Fruit fly (Drosophila melanogaster) whole organism, embryonic: ENCODE results near the gene CG18265.

ENCODE experiments used
- Asciz ChIP-seq: fragments of 200-800 bp; sonication (Bioruptor generic); optimal IDR thresholded peaks from 2 replicates; lab custom pipeline; 2017; ENCODE audit warnings: missing biosample characterization, mild to moderate bottlenecking, missing genetic modification characterization, missing genetic modification reagents
- B-H2 ChIP-seq: fragments of 200-800 bp; sonication (Bioruptor generic); optimal IDR thresholded peaks from 2 replicates; lab custom pipeline; 2018; ENCODE audit warnings: missing biosample characterization, mild to moderate bottlenecking, missing genetic modification characterization
- BEAF-32 ChIP-seq: fragments of 200-800 bp; sonication (Bioruptor generic); optimal IDR thresholded peaks from 3 replicates; lab custom pipeline; 2017; ENCODE audit warnings: missing biosample characterization, missing genetic modification characterization, mild to moderate bottlenecking, moderate library complexity, missing genetic modification reagents
- Blimp-1 ChIP-seq: fragments of 200-800 bp; sonication (Bioruptor generic); optimal IDR thresholded peaks from 3 replicates; lab custom pipeline; 2018; ENCODE audit warnings: missing biosample characterization, missing genetic modification characterization, mild to moderate bottlenecking, moderate library complexity, missing genetic modification reagents
- CG10274 ChIP-seq: fragments of 200-800 bp; sonication (Bioruptor generic); optimal IDR thresholded peaks from 3 replicates; lab custom pipeline; 2017; ENCODE audit warnings: missing biosample characterization, mild to moderate bottlenecking, missing genetic modification characterization
- CG11085 ChIP-seq: fragments of 200-800 bp; sonication (Bioruptor generic); IDR thresholded peaks from 2 replicates; pipeline ENCODE4 v1.3.6; 2022; ENCODE audit warnings: missing biosample characterization, missing genetic modification characterization
- CG11247 ChIP-seq: fragments of 200-800 bp; sonication (Bioruptor generic); IDR thresholded peaks from 2 replicates; pipeline ENCODE4 v1.3.6; 2022; ENCODE audit warnings: missing biosample characterization, missing genetic modification characterization
- CG12219 ChIP-seq: fragments of 200-800 bp; sonication (Bioruptor generic); optimal IDR thresholded peaks from 3 replicates; lab custom pipeline; 2018; ENCODE audit warnings: missing biosample characterization, mild to moderate bottlenecking, missing genetic modification characterization
- CG1233 ChIP-seq: fragments of 200-800 bp; sonication (Bioruptor generic); optimal IDR thresholded peaks from 4 replicates; lab custom pipeline; 2018; ENCODE audit warnings: missing biosample characterization, mild to moderate bottlenecking, missing genetic modification characterization
- CG14050 ChIP-seq: fragments of 200-800 bp; sonication (Bioruptor generic); IDR thresholded peaks from 3 replicates; pipeline ENCODE4 v1.3.6; 2022; ENCODE audit warnings: missing biosample characterization, missing genetic modification characterization
- CG15073 ChIP-seq: fragments of 200-800 bp; sonication (Bioruptor generic); optimal IDR thresholded peaks from 2 replicates; lab custom pipeline; 2016; ENCODE audit warnings: missing biosample characterization, missing genetic modification characterization
- CG15269 ChIP-seq: fragments of 200-800 bp; sonication (Bioruptor generic); optimal IDR thresholded peaks from 2 replicates; lab custom pipeline; 2018; ENCODE audit warnings: missing biosample characterization, mild to moderate bottlenecking, missing genetic modification characterization, moderate library complexity
- CG17359 ChIP-seq: fragments of 200-800 bp; sonication (Bioruptor generic); optimal IDR thresholded peaks from 3 replicates; lab custom pipeline; 2018; ENCODE audit warnings: missing biosample characterization, mild to moderate bottlenecking, missing genetic modification characterization, moderate library complexity
- CG17568 ChIP-seq: fragments of 200-800 bp; sonication (Bioruptor generic); optimal IDR thresholded peaks from 2 replicates; lab custom pipeline; 2018; ENCODE audit warnings: missing biosample characterization, mild to moderate bottlenecking, missing genetic modification characterization, moderate library complexity
- CG18262 ChIP-seq: fragments of 200-800 bp; optimal IDR thresholded peaks from 3 replicates; lab custom pipeline; 2019; ENCODE audit warnings: missing biosample characterization, mild to moderate bottlenecking, missing genetic modification characterization, moderate library complexity
- CG2712 ChIP-seq: fragments of 200-800 bp; optimal IDR thresholded peaks from 3 replicates; lab custom pipeline; 2019; ENCODE audit warnings: missing biosample characterization, mild to moderate bottlenecking, missing genetic modification characterization, moderate library complexity
- CG33213 ChIP-seq: fragments of 200-800 bp; sonication (Bioruptor generic); optimal IDR thresholded peaks from 3 replicates; lab custom pipeline; 2016; ENCODE audit warnings: missing biosample characterization, missing genetic modification characterization
- CG43689 ChIP-seq: fragments of 200-800 bp; sonication (Bioruptor generic); IDR thresholded peaks from 2 replicates; pipeline ENCODE4 v1.3.6; 2022; ENCODE audit warnings: missing biosample characterization, missing genetic modification characterization
- CG4820 ChIP-seq: fragments of 200-800 bp; sonication (Bioruptor generic); optimal IDR thresholded peaks from 3 replicates; lab custom pipeline; 2016; ENCODE audit warnings: missing biosample characterization, missing genetic modification characterization
- CG6654 ChIP-seq: fragments of 200-800 bp; sonication (Bioruptor generic); optimal IDR thresholded peaks from 2 replicates; lab custom pipeline; 2017; ENCODE audit warnings: missing biosample characterization, mild to moderate bottlenecking, missing genetic modification characterization
- CG6689 ChIP-seq: fragments of 200-800 bp; sonication (Bioruptor generic); IDR thresholded peaks from 2 replicates; pipeline ENCODE4 v1.3.6; 2022; ENCODE audit warnings: missing biosample characterization, missing genetic modification characterization
- CG6813 ChIP-seq: fragments of 200-800 bp; sonication (Bioruptor generic); optimal IDR thresholded peaks from 2 replicates; lab custom pipeline; 2017; ENCODE audit warnings: missing biosample characterization, missing genetic modification characterization, mild to moderate bottlenecking, moderate library complexity, missing genetic modification reagents
- CG8359 ChIP-seq: fragments of 200-800 bp; sonication (Bioruptor generic); optimal IDR thresholded peaks from 2 replicates; lab custom pipeline; 2017; ENCODE audit warnings: missing biosample characterization, mild to moderate bottlenecking, missing genetic modification characterization, borderline replicate concordance
- CG9817 ChIP-seq: fragments of 200-800 bp; sonication (Bioruptor generic); optimal IDR thresholded peaks from 2 replicates; lab custom pipeline; 2018; ENCODE audit warnings: missing biosample characterization, mild to moderate bottlenecking, missing genetic modification characterization, moderate library complexity
- CTCF ChIP-seq: fragments of 200-800 bp; sonication (Bioruptor generic); optimal IDR thresholded peaks from 2 replicates; lab custom pipeline; 2017; ENCODE audit warnings: missing biosample characterization, mild to moderate bottlenecking, missing genetic modification characterization, moderate library complexity
- Dek ChIP-seq: fragments of 200-800 bp; sonication (Bioruptor generic); optimal IDR thresholded peaks from 3 replicates; lab custom pipeline; 2019; ENCODE audit warnings: missing biosample characterization, mild to moderate bottlenecking, missing genetic modification characterization, moderate library complexity
- Dip2 ChIP-seq: fragments of 200-800 bp; sonication (Bioruptor generic); IDR thresholded peaks from 2 replicates; pipeline ENCODE4 v1.3.6; 2022; ENCODE audit warnings: missing biosample characterization, missing genetic modification characterization
- Dip3 ChIP-seq: fragments of 200-800 bp; sonication (Bioruptor generic); optimal IDR thresholded peaks from 3 replicates; lab custom pipeline; 2016; ENCODE audit warnings: missing biosample characterization, missing genetic modification characterization
- E2f2 ChIP-seq: fragments of 200-800 bp; sonication (Bioruptor generic); IDR thresholded peaks from 2 replicates; pipeline ENCODE4 v1.3.6; 2022; ENCODE audit warnings: missing biosample characterization, missing genetic modification characterization
- Gsc ChIP-seq: fragments of 200-800 bp; sonication (Bioruptor generic); IDR thresholded peaks from 2 replicates; pipeline ENCODE4 v1.3.6; 2022; ENCODE audit warnings: missing biosample characterization, missing genetic modification characterization
- H2.0 ChIP-seq: fragments of 200-800 bp; sonication (Bioruptor generic); IDR thresholded peaks from 2 replicates; pipeline ENCODE4 v1.3.6; 2022; ENCODE audit warnings: missing biosample characterization, missing genetic modification characterization
- HHEX ChIP-seq: fragments of 200-800 bp; sonication (Bioruptor generic); optimal IDR thresholded peaks from 3 replicates; lab custom pipeline; 2017; ENCODE audit warnings: missing biosample characterization, mild to moderate bottlenecking, missing genetic modification characterization, missing genetic modification reagents
- Myb ChIP-seq: fragments of 200-800 bp; sonication (Bioruptor generic); optimal IDR thresholded peaks from 2 replicates; lab custom pipeline; 2016; ENCODE audit warnings: missing biosample characterization, missing genetic modification characterization
- Pdp1 ChIP-seq, 2 experiments: fragments of 200-800 bp; sonication (Bioruptor generic); optimal IDR thresholded peaks; 3 replicates each; lab custom pipeline; 2016; ENCODE audit warnings: missing biosample characterization in 2 of 2, missing genetic modification characterization in 2 of 2, mild to moderate bottlenecking in 1 of 2, moderate library complexity in 1 of 2
- YL-1 ChIP-seq: fragments of 200-800 bp; sonication (Bioruptor generic); optimal IDR thresholded peaks from 3 replicates; lab custom pipeline; 2017; ENCODE audit warnings: missing biosample characterization, mild to moderate bottlenecking, missing genetic modification characterization
- ac ChIP-seq: fragments of 200-800 bp; sonication (Bioruptor generic); optimal IDR thresholded peaks from 3 replicates; lab custom pipeline; 2017; ENCODE audit warnings: missing biosample characterization, mild to moderate bottlenecking, missing genetic modification characterization
- dysf ChIP-seq: fragments of 200-800 bp; sonication (Bioruptor generic); IDR thresholded peaks from 3 replicates; pipeline ENCODE4 v1.3.6; 2022; ENCODE audit warnings: missing biosample characterization, missing genetic modification characterization
- fru ChIP-seq: fragments of >200 bp; optimal IDR thresholded peaks from 2 replicates; lab custom pipeline; 2017
- gcm ChIP-seq: fragments of 200-800 bp; sonication (Bioruptor generic); optimal IDR thresholded peaks from 2 replicates; lab custom pipeline; 2019; ENCODE audit warnings: missing biosample characterization, mild to moderate bottlenecking, missing genetic modification characterization, moderate library complexity
- gsb-n ChIP-seq: fragments of 200-800 bp; sonication (Bioruptor generic); optimal IDR thresholded peaks from 3 replicates; lab custom pipeline; 2018; ENCODE audit warnings: missing biosample characterization, mild to moderate bottlenecking, missing genetic modification characterization
- mam ChIP-seq: fragments of 200-800 bp; sonication (Bioruptor generic); optimal IDR thresholded peaks from 3 replicates; lab custom pipeline; 2016; ENCODE audit warnings: missing biosample characterization, missing genetic modification characterization
- nau ChIP-seq: fragments of 200-800 bp; sonication (Bioruptor generic); optimal IDR thresholded peaks from 3 replicates; lab custom pipeline; 2017; ENCODE audit warnings: missing biosample characterization, mild to moderate bottlenecking, missing genetic modification characterization, missing genetic modification reagents
- nmo ChIP-seq: fragments of 200-800 bp; sonication (Bioruptor generic); optimal IDR thresholded peaks from 2 replicates; lab custom pipeline; 2018; ENCODE audit warnings: missing biosample characterization, mild to moderate bottlenecking, missing genetic modification characterization, moderate library complexity
- pan ChIP-seq, 4 experiments: fragments of >200 bp in 3 of 4; fragments of 200-800 bp in 1 of 4; sonication (Bioruptor generic) in 1 of 4; optimal IDR thresholded peaks in 3 of 4; IDR thresholded peaks in 1 of 4; 2 replicates each; pipeline versions ENCODE4 v1.3.6 to Lab custom; 2017 to 2022; ENCODE audit warnings: missing biosample characterization in 2 of 4, missing genetic modification characterization in 2 of 4, mixed read lengths in 1 of 4
- pita ChIP-seq: fragments of 200-800 bp; sonication (Bioruptor generic); optimal IDR thresholded peaks from 2 replicates; lab custom pipeline; 2017; ENCODE audit warnings: missing biosample characterization, mild to moderate bottlenecking, missing genetic modification characterization
- pnt ChIP-seq: fragments of 200-800 bp; sonication (Bioruptor generic); optimal IDR thresholded peaks from 3 replicates; lab custom pipeline; 2016; ENCODE audit warnings: missing biosample characterization, missing genetic modification characterization
- row ChIP-seq: fragments of 200-800 bp; sonication (Bioruptor generic); IDR thresholded peaks from 3 replicates; pipeline ENCODE4 v1.3.6; 2022; ENCODE audit warnings: missing biosample characterization, missing genetic modification characterization
- sc ChIP-seq, 3 experiments: fragments of >200 bp in 2 of 3; fragments of 200-800 bp in 1 of 3; sonication (Bioruptor generic) in 1 of 3; optimal IDR thresholded peaks; 2 replicates in 2 of 3; 3 replicates in 1 of 3; lab custom pipeline; 2017; ENCODE audit warnings: mild to moderate bottlenecking in 1 of 3, missing biosample characterization in 1 of 3, missing genetic modification characterization in 1 of 3, missing genetic modification reagents in 1 of 3
- sim ChIP-seq: fragments of 200-800 bp; sonication (Bioruptor generic); IDR thresholded peaks from 2 replicates; pipeline ENCODE4 v1.3.6; 2022; ENCODE audit warnings: missing biosample characterization, missing genetic modification characterization
- stc ChIP-seq: fragments of 200-800 bp; sonication (Bioruptor generic); IDR thresholded peaks from 2 replicates; pipeline ENCODE4 v1.3.6; 2022; ENCODE audit warnings: missing biosample characterization, missing genetic modification characterization
- wdn ChIP-seq: fragments of 200-800 bp; sonication (Bioruptor generic); IDR thresholded peaks from 2 replicates; pipeline ENCODE4 v1.3.6; 2022; ENCODE audit warnings: missing biosample characterization, missing genetic modification characterization

Gene CG18265

DNA sequence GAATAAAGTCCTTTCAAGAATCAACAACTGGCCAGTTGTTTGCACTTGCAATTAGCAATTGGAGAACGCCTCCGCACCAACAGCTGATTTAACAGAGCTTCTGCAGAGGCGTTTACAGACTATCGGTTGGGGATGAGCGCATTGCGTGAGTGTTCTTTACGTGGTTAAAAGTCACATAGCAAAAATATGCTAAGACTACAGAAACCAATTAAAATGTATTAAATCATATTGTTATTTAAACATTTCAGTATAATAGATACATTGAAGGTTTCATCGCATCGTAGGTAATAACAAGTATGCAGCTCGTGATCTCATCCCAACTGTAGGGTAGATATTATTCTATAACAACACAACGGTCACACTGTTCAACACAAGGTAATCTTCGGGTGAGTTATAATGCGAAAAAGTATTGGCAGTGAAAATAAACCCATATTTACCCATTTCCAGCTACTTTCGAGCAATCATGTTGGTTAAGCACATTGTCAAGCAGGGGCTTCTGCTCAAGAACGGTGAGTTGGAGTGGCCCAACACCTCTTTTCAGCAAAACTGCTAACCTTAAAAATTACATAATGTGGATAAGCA is 14.0 kb upstream of the CG18265 start, which contains the start of the genes Sec3 and COX7B (continued):
- TF ChIP-seq CG8359 (GFP tag; lab: Kevin White, UChicago) = no peak
- TF ChIP-seq mam (GFP tag; lab: Kevin White, UChicago) = peak; percentile 65
- TF ChIP-seq Blimp-1 (GFP tag; lab: Kevin White, UChicago) = peak; percentile 39
- TF ChIP-seq E2f2 (GFP tag; lab: Robert Waterston, UW) = peak; percentile 32; the same call in 1 of the 2 replicates
- TF ChIP-seq CG10274 (GFP tag; lab: Kevin White, UChicago) = no peak
- TF ChIP-seq dysf = peak; percentile 52; the same call in 1 of the 3 replicates
- TF ChIP-seq CG1233 (GFP tag; lab: Kevin White, UChicago) = peak; percentile 38
- no peak for TF ChIP-seq CG43689 (GFP tag; lab: Robert Waterston, UW)
- TF ChIP-seq CG6654 (GFP tag; lab: Kevin White, UChicago) = no peak
- no peak for TF ChIP-seq pita (GFP tag; lab: Kevin White, UChicago)
- no peak for TF ChIP-seq Dip2 (GFP tag; lab: Robert Waterston, UW)
- TF ChIP-seq ac (GFP tag; lab: Kevin White, UChicago) = no peak
- no peak for TF ChIP-seq CG15073 (GFP tag; lab: Kevin White, UChicago)
- peak; percentile 97 for TF ChIP-seq BEAF-32
- TF ChIP-seq CG15269 = peak; percentile 63
- peak; percentile 82 for TF ChIP-seq B-H2 (GFP tag; lab: Kevin White, UChicago)
- no peak for TF ChIP-seq pan (optimal IDR thresholded peaks at IDR 0.05; lab: Kevin White, UChicago)
- peak in 1 of 2 experiments; percentile 61 for TF ChIP-seq pan (GFP tag; optimal IDR thresholded peaks at IDR 0.05 in 1 of 2, IDR thresholded peaks at IDR 0.05 in 1 of 2)
- no peak for TF ChIP-seq sim (GFP tag; lab: Robert Waterston, UW)
- TF ChIP-seq CG9817 = peak; percentile 81
- peak; percentile 55 for TF ChIP-seq CG4820 (GFP tag; lab: Kevin White, UChicago)
- no peak for TF ChIP-seq CG14050 (GFP tag; lab: Robert Waterston, UW)
- TF ChIP-seq Dip3 = peak; percentile 43
- TF ChIP-seq row (GFP tag; lab: Robert Waterston, UW) = peak; percentile 93
- TF ChIP-seq CTCF (GFP tag; lab: Kevin White, UChicago) = peak; percentile 21
- TF ChIP-seq pnt (GFP tag; lab: Kevin White, UChicago) = peak; percentile 28
- no peak for TF ChIP-seq fru (lab: Kevin White, UChicago)
- peak; percentile 27 for TF ChIP-seq nau (GFP tag; lab: Kevin White, UChicago)
- TF ChIP-seq Asciz = no peak
- TF ChIP-seq CG6813 = no peak
- peak; percentile 85 for TF ChIP-seq nmo (GFP tag; lab: Kevin White, UChicago)
- no peak for TF ChIP-seq CG11247
- no peak for TF ChIP-seq sc (optimal IDR thresholded peaks at IDR 0.05; lab: Kevin White, UChicago)
- TF ChIP-seq sc (GFP tag; optimal IDR thresholded peaks at IDR 0.05; lab: Kevin White, UChicago) = no peak
- peak; percentile 55 for TF ChIP-seq H2.0 (GFP tag; lab: Robert Waterston, UW)
- TF ChIP-seq CG6689 (GFP tag; lab: Robert Waterston, UW) = peak; percentile 64
- no peak for TF ChIP-seq stc (GFP tag; lab: Robert Waterston, UW)
- TF ChIP-seq CG11085 (GFP tag; lab: Robert Waterston, UW) = no peak

DNA sequence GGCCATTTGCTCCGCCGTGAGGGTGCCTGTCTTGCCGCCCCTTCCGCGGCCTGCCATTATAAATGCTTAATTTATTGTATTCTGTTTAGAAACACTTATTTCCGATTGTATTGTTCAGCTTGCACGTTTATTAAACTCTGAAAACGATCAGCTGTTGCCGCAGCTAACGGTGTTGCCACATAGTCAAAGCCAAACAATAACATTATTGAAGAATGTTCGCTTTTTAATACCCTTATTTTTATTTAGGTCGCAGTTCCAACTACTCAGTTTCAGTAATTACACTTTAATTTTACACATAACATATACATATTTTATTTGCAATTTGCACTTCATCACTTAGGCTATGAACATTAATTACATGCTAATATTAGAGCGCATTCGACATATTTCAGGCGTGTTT is 12.2 kb upstream of the CG18265 start, which contains the start of gene Polr3G:
TSS of gene Polr3G (minus strand) at position 118 of the 400 bp plus-strand sequence.
- peak; percentile 8 for TF ChIP-seq CG2712 (tag; lab: Kevin White, UChicago)
- TF ChIP-seq gcm (GFP tag; lab: Kevin White, UChicago) = peak; percentile 4
- no peak for TF ChIP-seq CG17568
- TF ChIP-seq CG12219 (GFP tag; lab: Kevin White, UChicago) = no peak
- TF ChIP-seq HHEX = no peak
- no peak for TF ChIP-seq Gsc (GFP tag; lab: Robert Waterston, UW)
- TF ChIP-seq CG33213 (GFP tag; lab: Kevin White, UChicago) = no peak
- TF ChIP-seq CG18262 (tag; lab: Kevin White, UChicago) = peak; percentile 21
- TF ChIP-seq YL-1 (GFP tag; lab: Kevin White, UChicago) = peak; percentile 26
- no peak for TF ChIP-seq Myb (GFP tag; lab: Kevin White, UChicago)
- TF ChIP-seq wdn (GFP tag; lab: Robert Waterston, UW) = no peak
- TF ChIP-seq gsb-n (tag; lab: Kevin White, UChicago) = no peak
- TF ChIP-seq Pdp1 (GFP tag; optimal IDR thresholded peaks at IDR 0.05; lab: Kevin White, UChicago) = peak in 1 of 2 experiments; percentile 23
- TF ChIP-seq Dek (tag; lab: Kevin White, UChicago) = no peak
- peak; percentile 4 for TF ChIP-seq CG17359 (tag; lab: Kevin White, UChicago)
